Worm (Caenorhabditis elegans) whole organism, mixed stage, embryonic: ENCODE measurements around the gene T28F3.11.

ENCODE experiments used
- ceh-39 ChIP-seq: fragments of 150-350 bp; optimal IDR thresholded peaks from 2 replicates; lab custom pipeline; 2014; ENCODE audit warnings: missing biosample characterization, missing genetic modification characterization
- mep-1 ChIP-seq: fragments of 150-350 bp; optimal IDR thresholded peaks from 2 replicates; lab custom pipeline; 2017; ENCODE audit warnings: missing biosample characterization, missing genetic modification reagents, missing genetic modification characterization, inconsistent platforms
- nhr-237 ChIP-seq: fragments of 150-350 bp; optimal IDR thresholded peaks from 2 replicates; lab custom pipeline; 2014; ENCODE audit warnings: missing biosample characterization, missing genetic modification characterization
- unc-39 ChIP-seq: fragments of 150-350 bp; optimal IDR thresholded peaks from 2 replicates; lab custom pipeline; 2014; ENCODE audit warnings: missing biosample characterization, missing genetic modification characterization

- TF ChIP-seq ceh-39 (tag; lab: Kevin White, UChicago) (no peak), nhr-237 (tag; lab: Kevin White, UChicago) (no peak), unc-39 (tag; lab: Kevin White, UChicago) (no peak), mep-1 (tag; lab: Kevin White, UChicago) (no peak)
These were observed 12.5 kb downstream of the T28F3.11 start, which contains the start of gene hsp-1 for ce11 chrIV:17278861-17279591.
